Fruit fly (Drosophila melanogaster) whole organism, embryonic: ENCODE results near the gene CG3679.

Experiments used
- BtbVII ChIP-seq: fragments of 200-800 bp; sonication (Bioruptor generic); optimal IDR thresholded peaks from 3 replicates; lab custom pipeline; 2017; ENCODE audit warnings: missing biosample characterization, mild to moderate bottlenecking, missing genetic modification characterization
- CG10147 ChIP-seq: fragments of 200-800 bp; sonication (Bioruptor generic); optimal IDR thresholded peaks from 2 replicates; lab custom pipeline; 2019; ENCODE audit warnings: missing biosample characterization, mild to moderate bottlenecking, missing genetic modification characterization, moderate library complexity
- CG10267 ChIP-seq: fragments of 200-800 bp; sonication (Bioruptor generic); optimal IDR thresholded peaks from 2 replicates; lab custom pipeline; 2018; ENCODE audit warnings: missing biosample characterization, mild to moderate bottlenecking, missing genetic modification characterization, moderate library complexity
- CG11247 ChIP-seq: fragments of 200-800 bp; sonication (Bioruptor generic); IDR thresholded peaks from 2 replicates; pipeline ENCODE4 v1.3.6; 2022; ENCODE audit warnings: missing biosample characterization, missing genetic modification characterization
- CG12769 ChIP-seq: fragments of 200-800 bp; sonication (Bioruptor generic); optimal IDR thresholded peaks from 2 replicates; lab custom pipeline; 2019; ENCODE audit warnings: missing biosample characterization, mild to moderate bottlenecking, missing genetic modification characterization, moderate library complexity
- CG12942 ChIP-seq: fragments of 200-800 bp; sonication (Bioruptor generic); optimal IDR thresholded peaks from 3 replicates; lab custom pipeline; 2016; ENCODE audit warnings: missing biosample characterization, missing genetic modification characterization
- CG13775 ChIP-seq: fragments of 200-800 bp; sonication (Bioruptor generic); optimal IDR thresholded peaks from 3 replicates; lab custom pipeline; 2017; ENCODE audit warnings: missing biosample characterization, mild to moderate bottlenecking, missing genetic modification characterization
- CG17568 ChIP-seq: fragments of 200-800 bp; sonication (Bioruptor generic); optimal IDR thresholded peaks from 2 replicates; lab custom pipeline; 2018; ENCODE audit warnings: missing biosample characterization, mild to moderate bottlenecking, missing genetic modification characterization, moderate library complexity
- CG1832 ChIP-seq: fragments of 200-800 bp; sonication (Bioruptor generic); optimal IDR thresholded peaks from 2 replicates; lab custom pipeline; 2017; ENCODE audit warnings: missing biosample characterization, mild to moderate bottlenecking, missing genetic modification characterization, inconsistent platforms
- CG18599 ChIP-seq: fragments of 200-800 bp; sonication (Bioruptor generic); optimal IDR thresholded peaks from 3 replicates; lab custom pipeline; 2017; ENCODE audit warnings: missing biosample characterization, missing genetic modification characterization, mild to moderate bottlenecking, moderate library complexity, missing genetic modification reagents
- CG3065 ChIP-seq: fragments of 200-800 bp; sonication (Bioruptor generic); optimal IDR thresholded peaks from 2 replicates; lab custom pipeline; 2016; ENCODE audit warnings: missing biosample characterization, missing genetic modification characterization
- CG32532 ChIP-seq: fragments of 200-800 bp; sonication (Bioruptor generic); IDR thresholded peaks from 2 replicates; pipeline ENCODE4 v1.3.6; 2022; ENCODE audit warnings: missing biosample characterization, missing genetic modification characterization
- CG34376 ChIP-seq: fragments of 200-800 bp; sonication (Bioruptor generic); optimal IDR thresholded peaks from 2 replicates; lab custom pipeline; 2018; ENCODE audit warnings: missing biosample characterization, mild to moderate bottlenecking, missing genetic modification characterization
- CG4404 ChIP-seq: fragments of 200-800 bp; sonication (Bioruptor generic); IDR thresholded peaks from 2 replicates; pipeline ENCODE4 v1.3.6; 2022; ENCODE audit warnings: missing biosample characterization, missing genetic modification characterization
- CG6175 ChIP-seq: fragments of 200-800 bp; sonication (Bioruptor generic); IDR thresholded peaks from 3 replicates; pipeline ENCODE4 v1.3.6; 2022; ENCODE audit warnings: missing biosample characterization, missing genetic modification characterization
- CG7357 ChIP-seq: fragments of 200-800 bp; sonication (Bioruptor generic); IDR thresholded peaks from 3 replicates; pipeline ENCODE4 v1.3.6; 2022; ENCODE audit warnings: missing biosample characterization, missing genetic modification characterization
- CG7745 ChIP-seq: fragments of 200-800 bp; sonication (Bioruptor generic); optimal IDR thresholded peaks from 2 replicates; lab custom pipeline; 2018; ENCODE audit warnings: missing biosample characterization, mild to moderate bottlenecking, missing genetic modification characterization, moderate library complexity
- CG8281 ChIP-seq: fragments of 200-800 bp; sonication (Bioruptor generic); optimal IDR thresholded peaks from 2 replicates; lab custom pipeline; 2018; ENCODE audit warnings: missing biosample characterization, mild to moderate bottlenecking, missing genetic modification characterization, moderate library complexity
- CG8359 ChIP-seq: fragments of 200-800 bp; sonication (Bioruptor generic); optimal IDR thresholded peaks from 2 replicates; lab custom pipeline; 2017; ENCODE audit warnings: missing biosample characterization, mild to moderate bottlenecking, missing genetic modification characterization, borderline replicate concordance
- CG9876 ChIP-seq: fragments of 200-800 bp; sonication (Bioruptor generic); optimal IDR thresholded peaks from 2 replicates; lab custom pipeline; 2016; ENCODE audit warnings: missing biosample characterization, missing genetic modification characterization
- Dad ChIP-seq: fragments of 200-800 bp; sonication (Bioruptor generic); optimal IDR thresholded peaks from 3 replicates; lab custom pipeline; 2016; ENCODE audit warnings: missing biosample characterization, missing genetic modification characterization
- Hand ChIP-seq: fragments of 200-800 bp; sonication (Bioruptor generic); optimal IDR thresholded peaks from 2 replicates; lab custom pipeline; 2017; ENCODE audit warnings: mild to moderate bottlenecking, missing biosample characterization, missing genetic modification reagents, missing genetic modification characterization
- Hr39 ChIP-seq: fragments of >200 bp; optimal IDR thresholded peaks from 2 replicates; lab custom pipeline; 2017
- Med ChIP-seq: fragments of 200-800 bp; sonication (Bioruptor generic); peaks from one replicate; lab custom pipeline; 2016; ENCODE audit warnings: missing biosample characterization, missing genetic modification characterization, mild to moderate bottlenecking, inconsistent platforms, moderate library complexity
- Mrtf ChIP-seq: fragments of 200-800 bp; sonication (Bioruptor generic); IDR thresholded peaks from 3 replicates; pipeline ENCODE4 v1.3.6; 2022; ENCODE audit warnings: missing biosample characterization, missing genetic modification characterization
- NK7.1 ChIP-seq: fragments of 200-800 bp; sonication (Bioruptor generic); optimal IDR thresholded peaks from 3 replicates; lab custom pipeline; 2016; ENCODE audit warnings: missing biosample characterization, missing genetic modification characterization
- Pdp1 ChIP-seq, 2 experiments: fragments of 200-800 bp; sonication (Bioruptor generic); optimal IDR thresholded peaks; 3 replicates each; lab custom pipeline; 2016; ENCODE audit warnings: missing biosample characterization in 2 of 2, missing genetic modification characterization in 2 of 2, mild to moderate bottlenecking in 1 of 2, moderate library complexity in 1 of 2
- Sin3A ChIP-seq: fragments of >200 bp; optimal IDR thresholded peaks from 2 replicates; lab custom pipeline; 2018
- Sox100B ChIP-seq: fragments of 200-800 bp; sonication (Bioruptor generic); optimal IDR thresholded peaks from 3 replicates; lab custom pipeline; 2018; ENCODE audit warnings: missing biosample characterization, mild to moderate bottlenecking, missing genetic modification characterization
- YL-1 ChIP-seq: fragments of 200-800 bp; sonication (Bioruptor generic); optimal IDR thresholded peaks from 3 replicates; lab custom pipeline; 2017; ENCODE audit warnings: missing biosample characterization, mild to moderate bottlenecking, missing genetic modification characterization
- amos ChIP-seq: fragments of 200-800 bp; sonication (Bioruptor generic); IDR thresholded peaks from 2 replicates; pipeline ENCODE4 v1.3.6; 2022; ENCODE audit warnings: missing biosample characterization, missing genetic modification characterization; ENCODE audit not compliant: partially characterized antibody
- ase ChIP-seq: fragments of 200-800 bp; sonication (Bioruptor generic); IDR thresholded peaks from 3 replicates; pipeline ENCODE4 v1.3.6; 2022; ENCODE audit warnings: missing biosample characterization, missing genetic modification characterization
- az2 ChIP-seq: fragments of 200-800 bp; sonication (Bioruptor generic); optimal IDR thresholded peaks from 3 replicates; lab custom pipeline; 2016; ENCODE audit warnings: missing biosample characterization, missing genetic modification characterization
- cwo ChIP-seq: fragments of 200-800 bp; sonication (Bioruptor generic); optimal IDR thresholded peaks from 3 replicates; lab custom pipeline; 2017; ENCODE audit warnings: missing biosample characterization, missing genetic modification characterization, mild to moderate bottlenecking, moderate library complexity, missing genetic modification reagents
- eve ChIP-seq, 2 experiments: fragments of >200 bp; optimal IDR thresholded peaks; 2 replicates each; lab custom pipeline; 2017; ENCODE audit warnings: missing biosample characterization in 2 of 2, missing genetic modification characterization in 2 of 2
- jing ChIP-seq: fragments of 200-800 bp; sonication (Bioruptor generic); optimal IDR thresholded peaks from 2 replicates; lab custom pipeline; 2018; ENCODE audit warnings: missing biosample characterization, mild to moderate bottlenecking, missing genetic modification characterization
- mirr ChIP-seq: fragments of 200-800 bp; sonication (Bioruptor generic); optimal IDR thresholded peaks from 3 replicates; lab custom pipeline; 2018; ENCODE audit warnings: missing biosample characterization, mild to moderate bottlenecking, missing genetic modification characterization
- nerfin-1 ChIP-seq: fragments of 200-800 bp; sonication (Bioruptor generic); optimal IDR thresholded peaks from 3 replicates; lab custom pipeline; 2019; ENCODE audit warnings: missing biosample characterization, mild to moderate bottlenecking, missing genetic modification characterization, moderate library complexity
- nerfin-2 ChIP-seq: fragments of 200-800 bp; sonication (Bioruptor generic); IDR thresholded peaks from 2 replicates; pipeline ENCODE4 v1.3.6; 2022; ENCODE audit warnings: missing biosample characterization, missing genetic modification characterization; ENCODE audit not compliant: partially characterized antibody
- nmo ChIP-seq: fragments of 200-800 bp; sonication (Bioruptor generic); optimal IDR thresholded peaks from 2 replicates; lab custom pipeline; 2018; ENCODE audit warnings: missing biosample characterization, mild to moderate bottlenecking, missing genetic modification characterization, moderate library complexity
- org-1 ChIP-seq: fragments of 200-800 bp; sonication (Bioruptor generic); optimal IDR thresholded peaks from 2 replicates; lab custom pipeline; 2017; ENCODE audit warnings: missing biosample characterization, missing genetic modification characterization
- peb ChIP-seq: fragments of 200-800 bp; sonication (Bioruptor generic); IDR thresholded peaks from 2 replicates; pipeline ENCODE4 v1.3.6; 2022; ENCODE audit warnings: missing biosample characterization, missing genetic modification characterization
- pfk ChIP-seq: fragments of 200-800 bp; sonication (Bioruptor generic); optimal IDR thresholded peaks from 2 replicates; lab custom pipeline; 2018; ENCODE audit warnings: missing biosample characterization, mild to moderate bottlenecking, missing genetic modification characterization, moderate library complexity
- scrt ChIP-seq: fragments of 200-800 bp; sonication (Bioruptor generic); optimal IDR thresholded peaks from 2 replicates; lab custom pipeline; 2018; ENCODE audit warnings: missing biosample characterization, mild to moderate bottlenecking, missing genetic modification characterization, moderate library complexity
- sens ChIP-seq: fragments of 200-800 bp; sonication (Bioruptor generic); peaks from one replicate; lab custom pipeline; 2016; ENCODE audit warnings: missing biosample characterization, missing genetic modification characterization
- sob ChIP-seq: fragments of 200-800 bp; sonication (Bioruptor generic); IDR thresholded peaks from 2 replicates; pipeline ENCODE4 v1.3.6; 2022; ENCODE audit warnings: missing biosample characterization, missing genetic modification characterization
- trh ChIP-seq: fragments of 200-800 bp; sonication (Bioruptor generic); optimal IDR thresholded peaks from 2 replicates; lab custom pipeline; 2016; ENCODE audit warnings: missing biosample characterization, missing genetic modification characterization
- wek ChIP-seq: fragments of 200-800 bp; sonication (Bioruptor generic); optimal IDR thresholded peaks from 3 replicates; lab custom pipeline; 2018; ENCODE audit warnings: missing biosample characterization, mild to moderate bottlenecking, missing genetic modification characterization, moderate library complexity
- zen2 ChIP-seq: fragments of 200-800 bp; sonication (Bioruptor generic); IDR thresholded peaks from 3 replicates; pipeline ENCODE4 v1.3.6; 2022; ENCODE audit warnings: missing biosample characterization, missing genetic modification characterization; ENCODE audit not compliant: partially characterized antibody
- zfh1 ChIP-seq: fragments of 200-800 bp; sonication (Bioruptor generic); IDR thresholded peaks from 3 replicates; pipeline ENCODE4 v1.3.6; 2022; ENCODE audit warnings: missing biosample characterization, missing genetic modification characterization

The CG3679 gene

dm6 chrX:16335107-16335642, 31.5 kb downstream of the CG3679 start (continued):
- TF ChIP-seq BtbVII (peak; percentile 50), Hr39 (no peak), nerfin-2 (GFP tag; lab: Robert Waterston, UW) (no peak), CG12769 (tag; lab: Kevin White, UChicago) (peak; percentile 51), CG17568 (GFP tag; lab: Kevin White, UChicago) (peak; percentile 62), CG8359 (GFP tag; lab: Kevin White, UChicago) (no peak), CG32532 (GFP tag; lab: Robert Waterston, UW) (peak; percentile 87), trh (GFP tag; lab: Kevin White, UChicago) (peak; percentile 52), cwo (GFP tag; lab: Kevin White, UChicago) (peak; percentile 59), mirr (GFP tag; lab: Kevin White, UChicago) (no peak), nmo (GFP tag; lab: Kevin White, UChicago) (peak; percentile 59), Hand (GFP tag; lab: Kevin White, UChicago) (peak; percentile 57), zfh1 (GFP tag; lab: Robert Waterston, UW) (peak; percentile 78), CG9876 (peak; percentile 23), CG7357 (GFP tag; lab: Robert Waterston, UW) (peak; percentile 55; the same call in 1 of the 3 replicates), scrt (peak; percentile 49), CG18599 (GFP tag; lab: Kevin White, UChicago) (peak; percentile 82), Dad (GFP tag; lab: Kevin White, UChicago) (peak; percentile 75), NK7.1 (GFP tag; lab: Kevin White, UChicago) (peak; percentile 22), peb (peak; percentile 32; the same call in 1 of the 2 replicates), CG34376 (peak; percentile 60), org-1 (GFP tag; lab: Kevin White, UChicago) (peak; percentile 54), CG11247 (no peak), sens (GFP tag; lab: Kevin White, UChicago) (peak; percentile 95), CG3065 (peak; percentile 11), zen2 (no peak), jing (GFP tag; lab: Kevin White, UChicago) (no peak), YL-1 (GFP tag; lab: Kevin White, UChicago) (no peak), Med (peak; percentile 95), wek (GFP tag; lab: Kevin White, UChicago) (peak; percentile 40), CG4404 (GFP tag; lab: Robert Waterston, UW) (peak; percentile 42; the same call in 1 of the 2 replicates), CG12942 (GFP tag; lab: Kevin White, UChicago) (peak; percentile 46), CG1832 (GFP tag; lab: Kevin White, UChicago) (no peak), CG7745 (tag; lab: Kevin White, UChicago) (no peak), pfk (GFP tag; lab: Kevin White, UChicago) (peak; percentile 23), Pdp1 (GFP tag; optimal IDR thresholded peaks at IDR 0.05; lab: Kevin White, UChicago) (peak; percentile 76 to 84), Mrtf (GFP tag; lab: Robert Waterston, UW) (peak; percentile 73), amos (GFP tag; lab: Robert Waterston, UW) (peak; percentile 43; the same call in 1 of the 2 replicates), CG8281 (tag; lab: Kevin White, UChicago) (peak; percentile 23), eve (GFP tag; optimal IDR thresholded peaks at IDR 0.05; lab: Kevin White, UChicago) (peak in 1 of 2 experiments; percentile 89), az2 (GFP tag; lab: Kevin White, UChicago) (peak; percentile 73), CG13775 (GFP tag; lab: Kevin White, UChicago) (peak; percentile 74), CG6175 (GFP tag; lab: Robert Waterston, UW) (peak; percentile 41; the same call in 1 of the 3 replicates), ase (GFP tag; lab: Robert Waterston, UW) (peak; percentile 75), CG10147 (GFP tag; lab: Kevin White, UChicago) (peak; percentile 33), Sin3A (no peak), nerfin-1 (tag; lab: Kevin White, UChicago) (no peak), sob (GFP tag; lab: Robert Waterston, UW) (peak; percentile 74), Sox100B (peak; percentile 47), CG10267 (tag; lab: Kevin White, UChicago) (peak; percentile 25)
